Worm (Caenorhabditis elegans): ENCODE results near the gene C44C10.3.

Gene C44C10.3

ce11 chrX:11702236-11702635, at the start of gene C44C10.3:
C44C10.3 (plus strand) TSS chrX:11702536.
- TF ChIP-seq scrt-1 (GFP tag; IDR thresholded peaks at IDR 0.05): no peak
- TF ChIP-seq F13C5.2 (tag; optimal IDR thresholded peaks at IDR 0.05): no peak
- no peak for TF ChIP-seq ama-1 (optimal IDR thresholded peaks at IDR 0.05)
- TF ChIP-seq aly-1 (tag; optimal IDR thresholded peaks at IDR 0.05): no peak
- TF ChIP-seq ets-7 (tag; optimal IDR thresholded peaks at IDR 0.05): no peak
- no peak for TF ChIP-seq ceh-36 (tag; optimal IDR thresholded peaks at IDR 0.05)
- TF ChIP-seq hnd-1 (tag; optimal IDR thresholded peaks at IDR 0.05): no peak
- no peak for TF ChIP-seq tra-4 (tag; optimal IDR thresholded peaks at IDR 0.05)
- TF ChIP-seq sea-1 (GFP tag; conservative IDR thresholded peaks at IDR 0.05): no peak
- no peak for TF ChIP-seq hmg-4 (GFP tag; optimal IDR thresholded peaks at IDR 0.05)

DNA sequence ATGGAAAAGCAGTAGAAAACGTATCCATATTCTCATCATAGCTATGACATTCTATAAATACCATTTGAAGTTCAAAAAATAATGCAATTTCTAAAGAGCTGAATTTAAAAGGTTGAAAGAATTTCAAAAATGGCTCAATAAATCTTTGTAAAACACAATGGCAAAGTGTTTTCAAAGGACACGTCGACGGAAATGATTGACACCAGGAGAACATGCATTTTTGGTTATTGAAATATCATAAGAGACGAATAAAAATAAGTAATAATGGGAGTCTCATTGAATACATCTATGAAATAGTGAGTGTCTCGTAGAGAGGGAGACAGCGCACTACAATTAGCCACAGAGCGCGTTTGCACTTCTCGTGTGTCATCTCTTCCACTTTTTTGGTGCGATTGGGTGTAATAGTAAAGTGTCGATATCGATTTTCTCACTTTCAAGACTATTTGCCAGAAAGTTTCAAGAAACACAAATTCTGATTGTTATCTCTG, 45.8 kb upstream of the C44C10.3 start, which contains the start of gene T04F8.2:
Gene T04F8.2 (minus strand): TSS at position 51 of the 488 bp plus-strand sequence.
- TF ChIP-seq tbx-37 (GFP tag; conservative IDR thresholded peaks at IDR 0.05): no peak
- no peak for TF ChIP-seq scrt-1 (GFP tag; IDR thresholded peaks at IDR 0.05)
- no peak for TF ChIP-seq tbx-11 (GFP tag; IDR thresholded peaks at IDR 0.05)
- TF ChIP-seq hmbx-1 (tag; optimal IDR thresholded peaks at IDR 0.05): no peak
- TF ChIP-seq ets-7 (tag; optimal IDR thresholded peaks at IDR 0.05): no peak
- no peak for TF ChIP-seq aly-1 (tag; optimal IDR thresholded peaks at IDR 0.05)

- TF ChIP-seq ceh-36 (tag; optimal IDR thresholded peaks at IDR 0.05): no peak
- TF ChIP-seq F13C5.2 (tag; optimal IDR thresholded peaks at IDR 0.05): no peak
- no peak for TF ChIP-seq tbx-11 (GFP tag; IDR thresholded peaks at IDR 0.05)
- no peak for TF ChIP-seq ceh-13 (GFP tag; optimal IDR thresholded peaks at IDR 0.05)
- TF ChIP-seq sea-1 (GFP tag; conservative IDR thresholded peaks at IDR 0.05): no peak
- TF ChIP-seq ama-1 (optimal IDR thresholded peaks at IDR 0.05): no peak
- TF ChIP-seq B0310.2 (tag; optimal IDR thresholded peaks at IDR 0.05): no peak
- no peak for TF ChIP-seq flt-1 (GFP tag; IDR thresholded peaks at IDR 0.05)
- TF ChIP-seq ets-7 (tag; optimal IDR thresholded peaks at IDR 0.05): no peak
Observed at ce11 chrX:11658331-11658730, 44.0 kb upstream of the C44C10.3 start, which contains the start of gene T04F8.3. T04F8.3 (plus strand) TSS chrX:11658631.

DNA sequence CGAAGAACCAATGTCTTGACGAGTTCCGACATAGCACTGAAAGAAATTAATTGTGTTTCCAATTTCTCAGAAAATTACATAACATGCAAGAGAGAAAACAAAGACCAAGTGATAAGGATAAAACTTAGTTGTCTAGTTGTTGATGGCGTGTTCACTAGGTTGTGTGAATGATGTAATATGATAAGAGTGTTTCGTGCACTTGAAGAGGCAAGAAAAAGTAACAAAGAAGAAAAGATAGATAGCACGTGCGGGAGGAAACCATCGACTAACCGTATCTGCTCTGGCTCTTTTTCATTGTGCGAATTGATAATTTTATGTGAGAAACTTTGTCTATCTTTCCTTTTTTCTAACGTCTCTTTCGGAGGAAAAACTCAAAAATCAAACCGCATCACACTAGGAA, 40.7 kb upstream of the C44C10.3 start, which contains the start of gene sfxn-1.5:
Gene sfxn-1.5 (minus strand): TSS at position 36 of the 400 bp plus-strand sequence.
- TF ChIP-seq B0310.2 (tag; optimal IDR thresholded peaks at IDR 0.05) (no peak), ceh-13 (GFP tag; optimal IDR thresholded peaks at IDR 0.05) (no peak), hmg-4 (GFP tag; optimal IDR thresholded peaks at IDR 0.05) (no peak), ceh-36 (tag; optimal IDR thresholded peaks at IDR 0.05) (no peak), pes-1 (GFP tag; IDR thresholded peaks at IDR 0.05) (no peak), flt-1 (GFP tag; IDR thresholded peaks at IDR 0.05) (no peak), tra-4 (tag; optimal IDR thresholded peaks at IDR 0.05) (no peak), aly-1 (tag; optimal IDR thresholded peaks at IDR 0.05) (no peak), scrt-1 (GFP tag; IDR thresholded peaks at IDR 0.05) (no peak), tbx-11 (GFP tag; IDR thresholded peaks at IDR 0.05) (no peak), ama-1 (optimal IDR thresholded peaks at IDR 0.05) (no peak), F13C5.2 (tag; optimal IDR thresholded peaks at IDR 0.05) (no peak), sea-1 (GFP tag; conservative IDR thresholded peaks at IDR 0.05) (no peak), hnd-1 (tag; optimal IDR thresholded peaks at IDR 0.05) (no peak), ets-7 (tag; optimal IDR thresholded peaks at IDR 0.05) (no peak), tbx-37 (GFP tag; conservative IDR thresholded peaks at IDR 0.05) (no peak), hmbx-1 (tag; optimal IDR thresholded peaks at IDR 0.05) (no peak)

ce11 chrX:11662069-11662468, 40.3 kb upstream of the C44C10.3 start:
- TF ChIP-seq ama-1 (optimal IDR thresholded peaks at IDR 0.05): no peak
- no peak for TF ChIP-seq scrt-1 (GFP tag; IDR thresholded peaks at IDR 0.05)
- no peak for TF ChIP-seq hnd-1 (tag; optimal IDR thresholded peaks at IDR 0.05)
- no peak for TF ChIP-seq tbx-11 (GFP tag; IDR thresholded peaks at IDR 0.05)
- no peak for TF ChIP-seq aly-1 (tag; optimal IDR thresholded peaks at IDR 0.05)
- no peak for TF ChIP-seq tbx-37 (GFP tag; conservative IDR thresholded peaks at IDR 0.05)
- no peak for TF ChIP-seq sea-1 (GFP tag; conservative IDR thresholded peaks at IDR 0.05)
- TF ChIP-seq tra-4 (tag; optimal IDR thresholded peaks at IDR 0.05): no peak
- TF ChIP-seq hmbx-1 (tag; optimal IDR thresholded peaks at IDR 0.05): no peak
- TF ChIP-seq flt-1 (GFP tag; IDR thresholded peaks at IDR 0.05): no peak
- no peak for TF ChIP-seq hmg-4 (GFP tag; optimal IDR thresholded peaks at IDR 0.05)
- TF ChIP-seq F13C5.2 (tag; optimal IDR thresholded peaks at IDR 0.05): no peak
- TF ChIP-seq pes-1 (GFP tag; IDR thresholded peaks at IDR 0.05): no peak
- no peak for TF ChIP-seq ceh-36 (tag; optimal IDR thresholded peaks at IDR 0.05)
- TF ChIP-seq ets-7 (tag; optimal IDR thresholded peaks at IDR 0.05): no peak
- no peak for TF ChIP-seq ceh-13 (GFP tag; optimal IDR thresholded peaks at IDR 0.05)
- TF ChIP-seq B0310.2 (tag; optimal IDR thresholded peaks at IDR 0.05): no peak

- TF ChIP-seq hmg-4 (GFP tag; optimal IDR thresholded peaks at IDR 0.05) (peak; percentile 43), hnd-1 (tag; optimal IDR thresholded peaks at IDR 0.05) (no peak), tbx-11 (GFP tag; IDR thresholded peaks at IDR 0.05) (no peak), ets-7 (tag; optimal IDR thresholded peaks at IDR 0.05) (no peak), ama-1 (optimal IDR thresholded peaks at IDR 0.05) (no peak), aly-1 (tag; optimal IDR thresholded peaks at IDR 0.05) (no peak), tra-4 (tag; optimal IDR thresholded peaks at IDR 0.05) (no peak), flt-1 (GFP tag; IDR thresholded peaks at IDR 0.05) (0 out of 2 replicates have a peak, but pooled peaks have one; percentile 16), tbx-37 (GFP tag; conservative IDR thresholded peaks at IDR 0.05) (no peak), hmbx-1 (tag; optimal IDR thresholded peaks at IDR 0.05) (no peak), ceh-36 (tag; optimal IDR thresholded peaks at IDR 0.05) (peak; percentile 8), scrt-1 (GFP tag; IDR thresholded peaks at IDR 0.05) (no peak), ceh-13 (GFP tag; optimal IDR thresholded peaks at IDR 0.05) (no peak), sea-1 (GFP tag; conservative IDR thresholded peaks at IDR 0.05) (no peak), F13C5.2 (tag; optimal IDR thresholded peaks at IDR 0.05) (no peak), B0310.2 (tag; optimal IDR thresholded peaks at IDR 0.05) (no peak), pes-1 (GFP tag; IDR thresholded peaks at IDR 0.05) (no peak)
Observed at ce11 chrX:11662557-11662956, 39.8 kb upstream of the C44C10.3 start.

ce11 chrX:11664184-11664583, 38.2 kb upstream of the C44C10.3 start:
- no peak for TF ChIP-seq ama-1 (optimal IDR thresholded peaks at IDR 0.05)
- no peak for TF ChIP-seq flt-1 (GFP tag; IDR thresholded peaks at IDR 0.05)
- TF ChIP-seq ceh-13 (GFP tag; optimal IDR thresholded peaks at IDR 0.05): no peak
- TF ChIP-seq scrt-1 (GFP tag; IDR thresholded peaks at IDR 0.05): no peak
- TF ChIP-seq aly-1 (tag; optimal IDR thresholded peaks at IDR 0.05): no peak
- no peak for TF ChIP-seq B0310.2 (tag; optimal IDR thresholded peaks at IDR 0.05)
- TF ChIP-seq hmg-4 (GFP tag; optimal IDR thresholded peaks at IDR 0.05): no peak
- no peak for TF ChIP-seq hnd-1 (tag; optimal IDR thresholded peaks at IDR 0.05)
- TF ChIP-seq pes-1 (GFP tag; IDR thresholded peaks at IDR 0.05): no peak
- TF ChIP-seq tra-4 (tag; optimal IDR thresholded peaks at IDR 0.05): no peak
- no peak for TF ChIP-seq hmbx-1 (tag; optimal IDR thresholded peaks at IDR 0.05)
- no peak for TF ChIP-seq tbx-37 (GFP tag; conservative IDR thresholded peaks at IDR 0.05)
- no peak for TF ChIP-seq ceh-36 (tag; optimal IDR thresholded peaks at IDR 0.05)
- no peak for TF ChIP-seq ets-7 (tag; optimal IDR thresholded peaks at IDR 0.05)
- no peak for TF ChIP-seq tbx-11 (GFP tag; IDR thresholded peaks at IDR 0.05)
- TF ChIP-seq F13C5.2 (tag; optimal IDR thresholded peaks at IDR 0.05): no peak
- TF ChIP-seq sea-1 (GFP tag; conservative IDR thresholded peaks at IDR 0.05): no peak

Measured in whole organism, early embryonic.